Fruit fly (Drosophila melanogaster) whole organism, adult: ENCODE measurements around the gene S6k.
A peak's percentile ranks its signal among the peaks of the same experiment; 100 is the strongest.

ENCODE experiments used
- CG11617 ChIP-seq: fragments of 200-800 bp; sonication (Bioruptor generic); optimal IDR thresholded peaks from 2 replicates; lab custom pipeline; 2017; ENCODE audit warnings: mild to moderate bottlenecking, missing biosample characterization, missing genetic modification reagents, missing genetic modification characterization
- CG12768 ChIP-seq: fragments of 200-800 bp; sonication (Bioruptor generic); optimal IDR thresholded peaks from 2 replicates; lab custom pipeline; 2017; ENCODE audit warnings: missing biosample characterization, missing genetic modification characterization, mild to moderate bottlenecking, moderate library complexity, missing genetic modification reagents
- CG14711 ChIP-seq: fragments of 200-800 bp; sonication (Bioruptor generic); optimal IDR thresholded peaks from 2 replicates; lab custom pipeline; 2018; ENCODE audit warnings: missing biosample characterization, mild to moderate bottlenecking, missing genetic modification characterization, moderate library complexity
- CG1620 ChIP-seq: fragments of 200-800 bp; sonication (Bioruptor generic); optimal IDR thresholded peaks from 2 replicates; lab custom pipeline; 2016; ENCODE audit warnings: missing biosample characterization, missing genetic modification characterization
- CG33017 ChIP-seq: fragments of 200-800 bp; sonication (Bioruptor generic); optimal IDR thresholded peaks from 2 replicates; lab custom pipeline; 2018; ENCODE audit warnings: missing biosample characterization, mild to moderate bottlenecking, missing genetic modification characterization, moderate library complexity
- CG5204 ChIP-seq: fragments of 200-800 bp; sonication (Bioruptor generic); optimal IDR thresholded peaks from 2 replicates; lab custom pipeline; 2016; ENCODE audit warnings: missing biosample characterization, missing genetic modification characterization
- CG7045 ChIP-seq: fragments of 200-800 bp; sonication (Bioruptor generic); optimal IDR thresholded peaks from 2 replicates; lab custom pipeline; 2017; ENCODE audit warnings: missing biosample characterization, mild to moderate bottlenecking, missing genetic modification characterization
- CG7101 ChIP-seq: fragments of 200-800 bp; sonication (Bioruptor generic); optimal IDR thresholded peaks from 2 replicates; lab custom pipeline; 2018; ENCODE audit warnings: missing biosample characterization, mild to moderate bottlenecking, missing genetic modification characterization, moderate library complexity
- Clk ChIP-seq: fragments of 200-800 bp; sonication (Bioruptor generic); optimal IDR thresholded peaks from 2 replicates; lab custom pipeline; 2017; ENCODE audit warnings: missing biosample characterization, missing genetic modification characterization
- Crg-1 ChIP-seq: fragments of 200-800 bp; sonication (Bioruptor generic); optimal IDR thresholded peaks from 2 replicates; lab custom pipeline; 2016; ENCODE audit warnings: missing biosample characterization, missing genetic modification characterization
- Hr96 ChIP-seq: fragments of 200-800 bp; sonication (Bioruptor generic); optimal IDR thresholded peaks from 2 replicates; lab custom pipeline; 2016; ENCODE audit warnings: missing biosample characterization, missing genetic modification characterization
- Mnt ChIP-seq: fragments of 200-800 bp; sonication (Bioruptor generic); optimal IDR thresholded peaks from 2 replicates; lab custom pipeline; 2016; ENCODE audit warnings: missing biosample characterization, mild to moderate bottlenecking, missing genetic modification characterization
- bab1 ChIP-seq: fragments of 200-800 bp; sonication (Bioruptor generic); optimal IDR thresholded peaks from 3 replicates; lab custom pipeline; 2019; ENCODE audit warnings: missing biosample characterization, mild to moderate bottlenecking, missing genetic modification characterization, moderate library complexity
- cic ChIP-seq: fragments of 200-800 bp; sonication (Bioruptor generic); optimal IDR thresholded peaks from 2 replicates; lab custom pipeline; 2017; ENCODE audit warnings: missing biosample characterization, mild to moderate bottlenecking, missing genetic modification characterization, moderate library complexity
- cnc ChIP-seq, 2 experiments: fragments of >200 bp; optimal IDR thresholded peaks; 2 replicates each; lab custom pipeline; 2017
- kay ChIP-seq: fragments of 200-800 bp; sonication (Bioruptor generic); peaks from one replicate; lab custom pipeline; 2016; ENCODE audit warnings: missing biosample characterization, missing genetic modification characterization, borderline replicate concordance
- ovo ChIP-seq: fragments of 200-800 bp; sonication (Bioruptor generic); optimal IDR thresholded peaks from 2 replicates; lab custom pipeline; 2016; ENCODE audit warnings: missing biosample characterization, missing genetic modification characterization
- pad ChIP-seq: fragments of 200-800 bp; sonication (Bioruptor generic); optimal IDR thresholded peaks from 3 replicates; lab custom pipeline; 2017; ENCODE audit warnings: missing biosample characterization, missing genetic modification characterization, mild to moderate bottlenecking, moderate library complexity, missing genetic modification reagents
- tj ChIP-seq: fragments of 200-800 bp; sonication (Bioruptor generic); optimal IDR thresholded peaks from 3 replicates; lab custom pipeline; 2017; ENCODE audit warnings: missing biosample characterization, mild to moderate bottlenecking, missing genetic modification characterization, moderate library complexity
- toe ChIP-seq: fragments of 200-800 bp; sonication (Bioruptor generic); optimal IDR thresholded peaks from 2 replicates; lab custom pipeline; 2016; ENCODE audit warnings: missing biosample characterization, missing genetic modification characterization

The S6k gene

dm6 chr3L:5770817-5771425 is 39.8 kb downstream of the S6k start:
- TF ChIP-seq CG14711 (peak; percentile 80), CG12768 (GFP tag; lab: Kevin White, UChicago) (peak; percentile 90), ovo (GFP tag; lab: Kevin White, UChicago) (peak; percentile 77), bab1 (GFP tag; lab: Kevin White, UChicago) (peak; percentile 93), CG33017 (tag; lab: Kevin White, UChicago) (peak; percentile 94), Hr96 (GFP tag; lab: Kevin White, UChicago) (no peak), Mnt (GFP tag; lab: Kevin White, UChicago) (peak; percentile 92), CG5204 (GFP tag; lab: Kevin White, UChicago) (no peak), kay (GFP tag; lab: Kevin White, UChicago) (no peak), cic (GFP tag; lab: Kevin White, UChicago) (peak; percentile 76), CG1620 (GFP tag; lab: Kevin White, UChicago) (peak; percentile 84), CG11617 (GFP tag; lab: Kevin White, UChicago) (peak; percentile 87), cnc (optimal IDR thresholded peaks at IDR 0.05; lab: Kevin White, UChicago) (peak; percentile 34 to 89), CG7101 (tag; lab: Kevin White, UChicago) (peak; percentile 93), tj (GFP tag; lab: Kevin White, UChicago) (peak; percentile 97), CG7045 (GFP tag; lab: Kevin White, UChicago) (peak; percentile 93), pad (GFP tag; lab: Kevin White, UChicago) (peak; percentile 99), toe (GFP tag; lab: Kevin White, UChicago) (no peak), Crg-1 (GFP tag; lab: Kevin White, UChicago) (peak; percentile 94), Clk (GFP tag; lab: Kevin White, UChicago) (peak; percentile 71)

dm6 chr3L:5770113-5770798 is 40.5 kb downstream of the S6k start:
- TF ChIP-seq pad (GFP tag; lab: Kevin White, UChicago): no peak
- no peak for TF ChIP-seq cnc (optimal IDR thresholded peaks at IDR 0.05; lab: Kevin White, UChicago)
- TF ChIP-seq CG14711: no peak
- TF ChIP-seq CG11617 (GFP tag; lab: Kevin White, UChicago): no peak
- TF ChIP-seq tj (GFP tag; lab: Kevin White, UChicago): peak; percentile 36
- peak; percentile 75 for TF ChIP-seq cic (GFP tag; lab: Kevin White, UChicago)
- no peak for TF ChIP-seq CG1620 (GFP tag; lab: Kevin White, UChicago)
- peak; percentile 37 for TF ChIP-seq CG12768 (GFP tag; lab: Kevin White, UChicago)
- peak; percentile 82 for TF ChIP-seq Mnt (GFP tag; lab: Kevin White, UChicago)

dm6 chr3L:5768532-5769497 is 41.9 kb downstream of the S6k start, which contains the start of the genes Ppat-Dpck and scny:
Ppat-Dpck (minus strand) TSS chr3L:5768794.
scny (plus strand) TSS chr3L:5769002.
- TF ChIP-seq Crg-1 (GFP tag; lab: Kevin White, UChicago) (no peak), CG7101 (tag; lab: Kevin White, UChicago) (peak; percentile 48), CG14711 (peak; percentile 88), tj (GFP tag; lab: Kevin White, UChicago) (peak; percentile 51), ovo (GFP tag; lab: Kevin White, UChicago) (peak; percentile 83), kay (GFP tag; lab: Kevin White, UChicago) (no peak), toe (GFP tag; lab: Kevin White, UChicago) (no peak), CG1620 (GFP tag; lab: Kevin White, UChicago) (no peak), CG12768 (GFP tag; lab: Kevin White, UChicago) (peak; percentile 16), Clk (GFP tag; lab: Kevin White, UChicago) (no peak), bab1 (GFP tag; lab: Kevin White, UChicago) (peak; percentile 54), Hr96 (GFP tag; lab: Kevin White, UChicago) (no peak), CG33017 (tag; lab: Kevin White, UChicago) (no peak), CG5204 (GFP tag; lab: Kevin White, UChicago) (no peak), CG7045 (GFP tag; lab: Kevin White, UChicago) (no peak), Mnt (GFP tag; lab: Kevin White, UChicago) (peak; percentile 91), pad (GFP tag; lab: Kevin White, UChicago) (no peak), cnc (optimal IDR thresholded peaks at IDR 0.05; lab: Kevin White, UChicago) (no peak), CG11617 (GFP tag; lab: Kevin White, UChicago) (peak; percentile 60), cic (GFP tag; lab: Kevin White, UChicago) (peak; percentile 52)

- TF ChIP-seq cnc (optimal IDR thresholded peaks at IDR 0.05; lab: Kevin White, UChicago) (peak; percentile 85 to 95), CG1620 (GFP tag; lab: Kevin White, UChicago) (no peak)
Measured at dm6 chr3L:5765844-5766200, 44.9 kb downstream of the S6k start, which contains the start of gene Txl. Txl (plus strand) TSS chr3L:5765846.
